Worm (Caenorhabditis elegans): ENCODE measurements around the gene F18E9.4.

DNA sequence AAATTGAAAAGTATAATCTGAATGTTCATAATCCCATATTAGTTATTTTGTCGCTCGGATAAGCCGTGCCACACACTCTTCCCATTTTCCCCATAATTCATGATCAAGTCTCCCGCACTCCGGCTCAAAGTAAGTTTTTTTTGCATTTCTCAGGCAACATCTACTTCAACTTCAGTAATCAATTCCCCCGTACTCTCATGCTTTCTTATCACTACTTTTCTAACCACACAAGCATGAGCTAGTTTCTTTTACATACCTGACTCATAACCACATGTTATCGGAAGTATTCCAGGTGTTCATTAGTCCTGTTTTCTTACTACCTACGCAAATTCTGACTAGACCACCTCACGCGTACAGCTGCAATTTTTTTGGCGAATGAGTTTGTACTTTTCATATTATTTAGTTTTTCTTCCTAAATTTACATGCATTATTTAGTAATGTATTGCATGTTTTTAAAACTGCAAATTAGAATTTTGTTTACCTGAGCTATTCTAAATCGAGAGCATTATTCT, 13.7 kb upstream of the F18E9.4 start:
- TF ChIP-seq pes-1 (GFP tag; IDR thresholded peaks at IDR 0.05) (no peak), ceh-13 (GFP tag; optimal IDR thresholded peaks at IDR 0.05) (no peak), aly-1 (tag; optimal IDR thresholded peaks at IDR 0.05) (no peak), tbx-11 (GFP tag; IDR thresholded peaks at IDR 0.05) (no peak), tbx-37 (GFP tag; conservative IDR thresholded peaks at IDR 0.05) (no peak), B0310.2 (tag; optimal IDR thresholded peaks at IDR 0.05) (no peak), ama-1 (optimal IDR thresholded peaks at IDR 0.05) (no peak), hmbx-1 (tag; optimal IDR thresholded peaks at IDR 0.05) (no peak), flt-1 (GFP tag; IDR thresholded peaks at IDR 0.05) (no peak), hmg-4 (GFP tag; optimal IDR thresholded peaks at IDR 0.05) (no peak), sea-1 (GFP tag; conservative IDR thresholded peaks at IDR 0.05) (no peak), tra-4 (tag; optimal IDR thresholded peaks at IDR 0.05) (no peak)
